Fruit fly (Drosophila melanogaster) S2 (cell line): Measurements from ENCODE around the gene CenG1A.

Experiments used
- CG8478 ChIP-seq: fragments of >200 bp; optimal IDR thresholded peaks from 2 replicates; lab custom pipeline; 2018
- CTCF ChIP-seq, 2 experiments: fragments of >200 bp; optimal IDR thresholded peaks; 2 replicates each; lab custom pipeline; 2018

DNA sequence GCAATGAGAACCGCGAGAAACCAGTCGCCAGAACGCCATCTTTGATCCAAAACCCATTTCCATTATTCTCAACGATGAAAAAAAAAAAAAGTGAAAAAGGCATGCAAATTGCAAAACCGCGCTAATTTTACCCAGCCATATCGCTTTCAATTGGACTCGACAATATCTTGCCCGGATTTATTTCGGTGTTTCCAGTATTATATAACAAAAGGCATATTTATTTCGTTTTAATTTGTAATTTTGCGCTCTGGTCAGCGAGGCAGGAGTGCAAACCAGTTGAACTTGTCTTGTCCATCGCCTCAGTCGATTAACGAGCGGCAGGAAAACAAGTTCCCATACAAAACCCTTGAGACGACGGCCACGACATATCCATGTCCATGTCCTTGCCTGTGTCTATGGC, 54.6 kb downstream of the CenG1A start:
- TF ChIP-seq CG8478 (lab: Kevin White, UChicago), result no peak
- no peak for TF ChIP-seq CTCF (optimal IDR thresholded peaks at IDR 0.05; lab: Kevin White, UChicago)
